Worm (Caenorhabditis elegans): Measurements from ENCODE around the gene kdp-1.
A peak's percentile ranks its signal among the peaks of the same experiment; 100 is the strongest.

kdp-1 gene

DNA sequence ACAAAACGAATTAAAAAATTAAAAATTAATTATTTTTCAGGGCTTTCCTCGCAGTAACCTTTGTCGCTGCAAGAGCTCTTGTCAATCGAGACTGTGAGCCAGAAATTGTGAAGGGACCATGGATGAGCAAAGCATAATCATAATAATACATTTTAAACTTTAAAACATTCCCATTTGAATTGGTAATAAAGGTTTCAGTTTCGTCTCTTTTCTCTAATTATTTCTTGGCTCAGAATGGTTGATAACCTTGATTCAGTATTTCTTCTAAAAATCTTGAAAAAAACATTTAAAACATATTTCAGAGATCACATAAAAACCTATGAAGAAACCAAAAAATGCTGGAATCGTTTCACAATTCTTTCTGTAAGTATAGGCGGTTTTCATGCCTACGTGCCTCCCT, 41.1 kb upstream of the kdp-1 start, which contains the start of gene JC8.16:
TSS of gene JC8.16 (plus strand) at position 301 of the 400 bp plus-strand sequence.
- TF ChIP-seq gmeb-1 (tag; optimal IDR thresholded peaks at IDR 0.05) = no peak
- TF ChIP-seq ama-1 (optimal IDR thresholded peaks at IDR 0.05) = no peak
- no peak for TF ChIP-seq Y55F3AM.14 (GFP tag; optimal IDR thresholded peaks at IDR 0.05)
- TF ChIP-seq blmp-1 (tag; optimal IDR thresholded peaks at IDR 0.05; ENCODE audit: insufficient read depth) = no peak
- TF ChIP-seq mdl-1 (tag; optimal IDR thresholded peaks at IDR 0.05) = no peak
- no peak for TF ChIP-seq unc-62 (GFP tag; optimal IDR thresholded peaks at IDR 0.05)
- no peak for TF ChIP-seq sma-3 (GFP tag; optimal IDR thresholded peaks at IDR 0.05)
- no peak for TF ChIP-seq ztf-1 (GFP tag; conservative IDR thresholded peaks at IDR 0.05)
- no peak for TF ChIP-seq unc-55 (GFP tag; optimal IDR thresholded peaks at IDR 0.05)
- TF ChIP-seq nhr-23 (tag; optimal IDR thresholded peaks at IDR 0.05) = no peak
- no peak for TF ChIP-seq aly-2 (tag; optimal IDR thresholded peaks at IDR 0.05)
- no peak for TF ChIP-seq lin-39 (tag; optimal IDR thresholded peaks at IDR 0.05)
- no peak for TF ChIP-seq ZK546.5 (tag; optimal IDR thresholded peaks at IDR 0.05)
- TF ChIP-seq nhr-6 (tag; optimal IDR thresholded peaks at IDR 0.05) = no peak
- TF ChIP-seq R02D3.7 (tag; optimal IDR thresholded peaks at IDR 0.05) = no peak
- TF ChIP-seq lsy-2 (tag; optimal IDR thresholded peaks at IDR 0.05) = no peak

DNA sequence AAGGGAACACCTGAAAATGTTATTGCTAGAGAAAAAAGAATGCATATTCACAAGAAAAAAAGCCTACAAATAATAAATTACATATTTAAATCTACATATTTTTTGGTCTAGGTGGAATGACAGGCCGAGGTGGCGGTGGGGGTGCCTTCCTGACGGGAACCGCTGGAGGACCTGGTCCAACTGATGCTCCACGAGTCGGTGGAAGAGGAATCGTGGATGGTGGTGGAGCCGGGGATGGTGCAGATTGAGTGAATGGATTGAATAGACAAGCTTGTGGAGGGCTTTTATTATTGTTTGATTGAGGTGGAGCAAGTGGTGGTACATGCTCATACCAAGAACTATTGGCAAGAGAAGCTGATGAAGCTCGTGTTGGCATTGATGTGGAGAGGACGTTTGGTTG, 38.2 kb upstream of the kdp-1 start:
- no peak for TF ChIP-seq elt-3 (tag; optimal IDR thresholded peaks at IDR 0.05)
- no peak for TF ChIP-seq ZK546.5 (tag; optimal IDR thresholded peaks at IDR 0.05)
- no peak for TF ChIP-seq lin-39 (tag; optimal IDR thresholded peaks at IDR 0.05)
- TF ChIP-seq nhr-21 (tag; optimal IDR thresholded peaks at IDR 0.05) = no peak
- TF ChIP-seq F13H6.1 (tag; optimal IDR thresholded peaks at IDR 0.05) = no peak
- no peak for TF ChIP-seq sma-3 (GFP tag; optimal IDR thresholded peaks at IDR 0.05)
- no peak for TF ChIP-seq nhr-6 (tag; optimal IDR thresholded peaks at IDR 0.05)
- TF ChIP-seq unc-39 (tag; optimal IDR thresholded peaks at IDR 0.05) = no peak
- TF ChIP-seq lsy-2 (tag; optimal IDR thresholded peaks at IDR 0.05) = no peak
- no peak for TF ChIP-seq mbf-1 (tag; optimal IDR thresholded peaks at IDR 0.05)
- TF ChIP-seq nhr-23 (tag; optimal IDR thresholded peaks at IDR 0.05) = no peak
- TF ChIP-seq fos-1 (tag; optimal IDR thresholded peaks at IDR 0.05) = no peak
- no peak for TF ChIP-seq crh-2 (tag; optimal IDR thresholded peaks at IDR 0.05)

DNA sequence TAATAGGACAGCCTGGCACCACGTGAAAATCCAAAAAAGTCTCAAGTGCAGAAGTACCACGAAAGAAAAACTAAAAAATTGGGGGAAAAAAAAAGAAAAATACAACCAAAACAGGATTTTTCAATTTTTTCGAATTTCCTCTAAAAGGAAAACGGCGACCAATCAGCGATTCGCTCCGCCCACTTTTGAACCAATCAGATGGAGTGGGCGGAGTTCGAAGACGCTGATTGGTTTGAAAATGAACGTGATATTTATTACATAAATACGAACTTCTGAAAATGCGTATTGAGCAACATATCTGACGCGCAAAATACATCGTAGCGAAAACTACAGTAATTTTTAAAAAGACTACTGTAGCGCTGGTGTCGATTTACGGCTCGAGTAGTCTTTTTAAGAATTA, 31.6 kb upstream of the kdp-1 start:
- no peak for TF ChIP-seq alr-1 (tag; optimal IDR thresholded peaks at IDR 0.05)
- no peak for TF ChIP-seq lin-13 (GFP tag; optimal IDR thresholded peaks at IDR 0.05)
- no peak for TF ChIP-seq F13H6.1 (tag; optimal IDR thresholded peaks at IDR 0.05)
- no peak for TF ChIP-seq skn-1 (tag; optimal IDR thresholded peaks at IDR 0.05)
- TF ChIP-seq nhr-10 (tag; optimal IDR thresholded peaks at IDR 0.05) = no peak
- no peak for TF ChIP-seq ZK546.5 (tag; optimal IDR thresholded peaks at IDR 0.05)
- no peak for TF ChIP-seq nhr-23 (tag; optimal IDR thresholded peaks at IDR 0.05)
- no peak for TF ChIP-seq mdl-1 (tag; optimal IDR thresholded peaks at IDR 0.05)
- TF ChIP-seq sma-9 (GFP tag; optimal IDR thresholded peaks at IDR 0.05) = no peak
- no peak for TF ChIP-seq sma-9 (tag; optimal IDR thresholded peaks at IDR 0.05)
- TF ChIP-seq sma-3 (GFP tag; optimal IDR thresholded peaks at IDR 0.05) = no peak
- TF ChIP-seq crh-2 (tag; optimal IDR thresholded peaks at IDR 0.05) = no peak

DNA sequence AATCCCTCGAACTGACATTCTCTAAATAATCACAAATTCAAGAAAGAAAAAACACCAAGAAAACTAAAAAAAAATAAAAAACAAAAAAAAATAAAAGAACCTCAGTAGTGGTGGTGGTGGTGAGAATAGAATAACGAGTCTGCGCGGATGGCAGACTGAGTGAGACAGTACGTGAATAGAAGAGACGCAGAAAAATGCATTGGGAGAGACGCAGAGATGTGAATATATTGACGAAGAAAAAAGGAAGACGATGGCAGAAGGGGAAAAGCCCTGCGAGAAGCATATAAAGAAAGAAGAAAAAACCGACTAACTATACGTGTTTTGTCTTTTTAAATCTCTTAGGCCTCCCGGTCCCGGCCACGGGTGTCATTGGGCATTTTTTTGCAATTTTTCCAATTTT, 27.5 kb upstream of the kdp-1 start, which contains the start of gene unc-26:
TSS of gene unc-26 (minus strand) at position 23 of the 400 bp plus-strand sequence.
- TF ChIP-seq nhr-10 (tag; optimal IDR thresholded peaks at IDR 0.05) (no peak), lsy-2 (tag; optimal IDR thresholded peaks at IDR 0.05) (peak in 1 of 2 experiments; percentile 60), elt-3 (tag; optimal IDR thresholded peaks at IDR 0.05) (no peak), unc-55 (GFP tag; optimal IDR thresholded peaks at IDR 0.05) (peak; percentile 82), mab-5 (tag; optimal IDR thresholded peaks at IDR 0.05) (peak; percentile 35), nhr-12 (tag; optimal IDR thresholded peaks at IDR 0.05) (no peak), C34F6.9 (tag; optimal IDR thresholded peaks at IDR 0.05) (peak; percentile 40), ama-1 (optimal IDR thresholded peaks at IDR 0.05) (no peak), ceh-82 (tag; optimal IDR thresholded peaks at IDR 0.05) (no peak), gmeb-1 (tag; optimal IDR thresholded peaks at IDR 0.05) (no peak), Y55F3AM.14 (GFP tag; optimal IDR thresholded peaks at IDR 0.05) (no peak), lin-39 (tag; optimal IDR thresholded peaks at IDR 0.05) (no peak), zag-1 (tag; optimal IDR thresholded peaks at IDR 0.05) (peak; percentile 31), nhr-11 (tag; optimal IDR thresholded peaks at IDR 0.05) (no peak), aly-2 (tag; optimal IDR thresholded peaks at IDR 0.05) (no peak), nhr-129 (tag; optimal IDR thresholded peaks at IDR 0.05) (peak; percentile 59), egl-27 (tag; optimal IDR thresholded peaks at IDR 0.05) (no peak), alr-1 (tag; optimal IDR thresholded peaks at IDR 0.05) (no peak), nhr-77 (tag; optimal IDR thresholded peaks at IDR 0.05) (no peak), F13H6.1 (tag; optimal IDR thresholded peaks at IDR 0.05) (peak; percentile 10), sma-3 (GFP tag; optimal IDR thresholded peaks at IDR 0.05) (no peak), sma-9 (GFP tag; optimal IDR thresholded peaks at IDR 0.05) (no peak), sma-9 (tag; optimal IDR thresholded peaks at IDR 0.05) (no peak), sem-4 (tag; optimal IDR thresholded peaks at IDR 0.05) (no peak)
